Fruit fly (Drosophila melanogaster) whole organism, prepupa: Measurements from ENCODE around the gene CG5850.

ENCODE experiments used
- Blimp-1 ChIP-seq: fragments of 200-800 bp; sonication (Bioruptor generic); optimal IDR thresholded peaks from 3 replicates; lab custom pipeline; 2017; ENCODE audit warnings: missing biosample characterization, missing genetic modification characterization, mild to moderate bottlenecking, moderate library complexity, missing genetic modification reagents
- CG10669 ChIP-seq: fragments of 200-800 bp; sonication (Bioruptor generic); optimal IDR thresholded peaks from 3 replicates; lab custom pipeline; 2018; ENCODE audit warnings: missing biosample characterization, mild to moderate bottlenecking, missing genetic modification characterization, moderate library complexity
- CG11294 ChIP-seq: fragments of 200-800 bp; sonication (Bioruptor generic); IDR thresholded peaks from 2 replicates; pipeline ENCODE4 v1.3.6; 2022; ENCODE audit warnings: missing biosample characterization, missing genetic modification characterization
- CG11902 ChIP-seq: fragments of 200-800 bp; sonication (Bioruptor generic); optimal IDR thresholded peaks from 3 replicates; lab custom pipeline; 2016; ENCODE audit warnings: missing biosample characterization, missing genetic modification characterization
- CG15336 ChIP-seq: fragments of 200-800 bp; sonication (Bioruptor generic); IDR thresholded peaks from 2 replicates; pipeline ENCODE4 v1.3.6; 2022; ENCODE audit warnings: missing biosample characterization, missing genetic modification characterization
- CG16779 ChIP-seq: fragments of 200-800 bp; sonication (Bioruptor generic); optimal IDR thresholded peaks from 3 replicates; lab custom pipeline; 2017; ENCODE audit warnings: missing biosample characterization, mild to moderate bottlenecking, missing genetic modification characterization
- CG3032 ChIP-seq: fragments of 200-800 bp; optimal IDR thresholded peaks from 2 replicates; lab custom pipeline; 2019; ENCODE audit warnings: missing biosample characterization, mild to moderate bottlenecking, missing genetic modification characterization, moderate library complexity
- CG31627 ChIP-seq: fragments of 200-800 bp; sonication (Bioruptor generic); optimal IDR thresholded peaks from 3 replicates; lab custom pipeline; 2016; ENCODE audit warnings: missing biosample characterization, missing genetic modification characterization
- CG32006 ChIP-seq: fragments of 200-800 bp; sonication (Bioruptor generic); optimal IDR thresholded peaks from 3 replicates; lab custom pipeline; 2017; ENCODE audit warnings: missing biosample characterization, mild to moderate bottlenecking, missing genetic modification characterization
- CG4318 ChIP-seq: fragments of 200-800 bp; sonication (Bioruptor generic); optimal IDR thresholded peaks from 3 replicates; lab custom pipeline; 2017; ENCODE audit warnings: missing biosample characterization, mild to moderate bottlenecking, missing genetic modification characterization
- CG6163 ChIP-seq: fragments of 200-800 bp; sonication (Bioruptor generic); IDR thresholded peaks from 3 replicates; pipeline ENCODE4 v1.3.6; 2022; ENCODE audit warnings: missing biosample characterization, missing genetic modification characterization
- CG6276 ChIP-seq: fragments of 200-800 bp; sonication (Bioruptor generic); optimal IDR thresholded peaks from 2 replicates; lab custom pipeline; 2017; ENCODE audit warnings: missing biosample characterization, mild to moderate bottlenecking, missing genetic modification characterization
- CG6792 ChIP-seq: fragments of 200-800 bp; sonication (Bioruptor generic); optimal IDR thresholded peaks from 3 replicates; lab custom pipeline; 2016; ENCODE audit warnings: missing biosample characterization, missing genetic modification characterization
- CG6808 ChIP-seq: fragments of 200-800 bp; sonication (Bioruptor generic); optimal IDR thresholded peaks from 3 replicates; lab custom pipeline; 2017; ENCODE audit warnings: missing biosample characterization, missing genetic modification characterization, mild to moderate bottlenecking, moderate library complexity, missing genetic modification reagents
- CG6854 ChIP-seq: fragments of 200-800 bp; sonication (Bioruptor generic); optimal IDR thresholded peaks from 2 replicates; lab custom pipeline; 2017; ENCODE audit warnings: missing biosample characterization, mild to moderate bottlenecking, missing genetic modification characterization
- CG7368 ChIP-seq: fragments of 200-800 bp; sonication (Bioruptor generic); optimal IDR thresholded peaks from 3 replicates; lab custom pipeline; 2016; ENCODE audit warnings: missing biosample characterization, missing genetic modification characterization
- CG8119 ChIP-seq: fragments of 200-800 bp; sonication (Bioruptor generic); IDR thresholded peaks from 3 replicates; pipeline ENCODE4 v1.3.6; 2022; ENCODE audit warnings: missing biosample characterization, missing genetic modification characterization
- CG8319 ChIP-seq: fragments of 200-800 bp; sonication (Bioruptor generic); optimal IDR thresholded peaks from 3 replicates; lab custom pipeline; 2016; ENCODE audit warnings: missing biosample characterization, missing genetic modification characterization
- CG8632 ChIP-seq: fragments of 200-800 bp; sonication (Bioruptor generic); optimal IDR thresholded peaks from 3 replicates; lab custom pipeline; 2016; ENCODE audit warnings: missing biosample characterization, missing genetic modification characterization
- CG9139 ChIP-seq: fragments of 200-800 bp; sonication (Bioruptor generic); optimal IDR thresholded peaks from 3 replicates; lab custom pipeline; 2017; ENCODE audit warnings: missing biosample characterization, mild to moderate bottlenecking, missing genetic modification characterization
- Eip75B ChIP-seq: fragments of 200-800 bp; sonication (Bioruptor generic); optimal IDR thresholded peaks from 3 replicates; lab custom pipeline; 2016; ENCODE audit warnings: missing biosample characterization, missing genetic modification characterization
- Eip78C ChIP-seq: fragments of 200-800 bp; sonication (Bioruptor generic); peaks from one replicate; lab custom pipeline; 2016; ENCODE audit warnings: missing biosample characterization, missing genetic modification characterization
- Ets21C ChIP-seq: fragments of 200-800 bp; sonication (Bioruptor generic); optimal IDR thresholded peaks from 3 replicates; lab custom pipeline; 2016; ENCODE audit warnings: missing biosample characterization, missing genetic modification characterization
- Gug ChIP-seq: fragments of 200-800 bp; sonication (Bioruptor generic); IDR thresholded peaks from 2 replicates; pipeline ENCODE4 v1.3.6; 2022; ENCODE audit warnings: missing biosample characterization, missing genetic modification characterization
- Hr38 ChIP-seq: sonication (Bioruptor generic); optimal IDR thresholded peaks from 2 replicates; lab custom pipeline; 2016; ENCODE audit warnings: missing biosample characterization, missing genetic modification characterization
- Hr4 ChIP-seq: fragments of 200-800 bp; sonication (Bioruptor generic); optimal IDR thresholded peaks from 3 replicates; lab custom pipeline; 2016; ENCODE audit warnings: missing biosample characterization, missing genetic modification characterization
- Lpt ChIP-seq: fragments of 200-800 bp; sonication (Bioruptor generic); optimal IDR thresholded peaks from 3 replicates; lab custom pipeline; 2016; ENCODE audit warnings: missing biosample characterization, missing genetic modification characterization
- OdsH ChIP-seq: fragments of 200-800 bp; sonication (Bioruptor generic); optimal IDR thresholded peaks from 3 replicates; lab custom pipeline; 2016; ENCODE audit warnings: missing biosample characterization, missing genetic modification characterization
- Smox ChIP-seq: fragments of 200-800 bp; sonication (Bioruptor generic); optimal IDR thresholded peaks from 3 replicates; lab custom pipeline; 2016; ENCODE audit warnings: missing biosample characterization, missing genetic modification characterization
- Sox102F ChIP-seq: fragments of 200-800 bp; sonication (Bioruptor generic); optimal IDR thresholded peaks from 2 replicates; lab custom pipeline; 2016; ENCODE audit warnings: missing biosample characterization, mild to moderate bottlenecking, missing genetic modification characterization
- Sox14 ChIP-seq: fragments of 200-800 bp; sonication (Bioruptor generic); optimal IDR thresholded peaks from 3 replicates; lab custom pipeline; 2016; ENCODE audit warnings: missing biosample characterization, missing genetic modification characterization
- Sox15 ChIP-seq: fragments of 200-800 bp; sonication (Bioruptor generic); optimal IDR thresholded peaks from 3 replicates; lab custom pipeline; 2016; ENCODE audit warnings: missing biosample characterization, missing genetic modification characterization
- cyc ChIP-seq: fragments of 200-800 bp; sonication (Bioruptor generic); optimal IDR thresholded peaks from 3 replicates; lab custom pipeline; 2016; ENCODE audit warnings: missing biosample characterization, missing genetic modification characterization
- dac ChIP-seq: fragments of 200-800 bp; sonication (Bioruptor generic); optimal IDR thresholded peaks from 2 replicates; lab custom pipeline; 2017; ENCODE audit warnings: missing biosample characterization, mild to moderate bottlenecking, missing genetic modification characterization
- dsx ChIP-seq: fragments of 200-800 bp; optimal IDR thresholded peaks from 3 replicates; lab custom pipeline; 2019; ENCODE audit warnings: missing biosample characterization, mild to moderate bottlenecking, missing genetic modification characterization, moderate library complexity; ENCODE audit not compliant: poor library complexity, severe bottlenecking
- eg ChIP-seq: fragments of 200-800 bp; sonication (Bioruptor generic); IDR thresholded peaks from 3 replicates; pipeline ENCODE4 v1.3.6; 2022; ENCODE audit warnings: missing biosample characterization, missing genetic modification characterization
- fd59A ChIP-seq: fragments of 200-800 bp; sonication (Bioruptor generic); optimal IDR thresholded peaks from 2 replicates; lab custom pipeline; 2017; ENCODE audit warnings: missing biosample characterization, mild to moderate bottlenecking, missing genetic modification characterization, missing genetic modification reagents
- fd85E ChIP-seq: fragments of 200-800 bp; sonication (Bioruptor generic); optimal IDR thresholded peaks from 3 replicates; lab custom pipeline; 2016; ENCODE audit warnings: missing biosample characterization, missing genetic modification characterization
- lz ChIP-seq: fragments of 200-800 bp; sonication (Bioruptor generic); optimal IDR thresholded peaks from 3 replicates; lab custom pipeline; 2016; ENCODE audit warnings: missing biosample characterization, missing genetic modification characterization
- pdm3 ChIP-seq: fragments of 200-800 bp; sonication (Bioruptor generic); optimal IDR thresholded peaks from 3 replicates; lab custom pipeline; 2016; ENCODE audit warnings: missing biosample characterization, missing genetic modification characterization
- spab ChIP-seq: fragments of 200-800 bp; sonication (Bioruptor generic); optimal IDR thresholded peaks from 2 replicates; lab custom pipeline; 2017; ENCODE audit warnings: missing biosample characterization, mild to moderate bottlenecking, missing genetic modification characterization, missing genetic modification reagents
- ss ChIP-seq, 2 experiments: fragments of 200-800 bp; sonication (Bioruptor generic); optimal IDR thresholded peaks; 2 replicates in 1 of 2; 3 replicates in 1 of 2; lab custom pipeline; 2017 to 2018; ENCODE audit warnings: mild to moderate bottlenecking in 2 of 2, missing biosample characterization in 2 of 2, missing genetic modification characterization in 2 of 2, moderate library complexity in 1 of 2
- svp ChIP-seq: fragments of 200-800 bp; sonication (Bioruptor generic); peaks from one replicate; lab custom pipeline; 2016; ENCODE audit warnings: missing biosample characterization, missing genetic modification characterization
- topi ChIP-seq: fragments of 200-800 bp; sonication (Bioruptor generic); optimal IDR thresholded peaks from 3 replicates; lab custom pipeline; 2016; ENCODE audit warnings: missing biosample characterization, missing genetic modification characterization
- vri ChIP-seq: fragments of 200-800 bp; sonication (Bioruptor generic); optimal IDR thresholded peaks from 3 replicates; lab custom pipeline; 2016; ENCODE audit warnings: missing biosample characterization, mild to moderate bottlenecking, missing genetic modification characterization

The CG5850 gene

dm6 chr2L:9956993-9957652 lies 6.6 kb downstream of the CG5850 start, which contains the start of the genes CG4658 and CG5846 (continued):
- TF ChIP-seq CG8319 (GFP tag; lab: Kevin White, UChicago) (peak; percentile 79), Sox14 (GFP tag; lab: Kevin White, UChicago) (peak; percentile 93), CG8632 (GFP tag; lab: Kevin White, UChicago) (peak; percentile 96), Gug (GFP tag; lab: Robert Waterston, UW) (peak; percentile 93), CG6854 (GFP tag; lab: Kevin White, UChicago) (peak; percentile 40), eg (GFP tag; lab: Robert Waterston, UW) (peak; percentile 96), Ets21C (GFP tag; lab: Kevin White, UChicago) (peak; percentile 86), CG11902 (peak; percentile 84), CG6276 (GFP tag; lab: Kevin White, UChicago) (no peak)

- TF ChIP-seq Eip78C (GFP tag; lab: Kevin White, UChicago) (no peak), CG6808 (GFP tag; lab: Kevin White, UChicago) (no peak), Lpt (GFP tag; lab: Kevin White, UChicago) (no peak), ss (GFP tag; optimal IDR thresholded peaks at IDR 0.05; lab: Kevin White, UChicago) (no peak)
Observed at dm6 chr2L:9954696-9955095, 9.1 kb downstream of the CG5850 start.

- TF ChIP-seq Sox102F: peak; percentile 85
- TF ChIP-seq Lpt (GFP tag; lab: Kevin White, UChicago): peak; percentile 82
- TF ChIP-seq cyc: peak; percentile 86
- peak; percentile 89 for TF ChIP-seq OdsH (GFP tag; lab: Kevin White, UChicago)
- peak; percentile 65 for TF ChIP-seq dac (GFP tag; lab: Kevin White, UChicago)
- peak; percentile 59 for TF ChIP-seq Sox15 (GFP tag; lab: Kevin White, UChicago)
- TF ChIP-seq CG4318 (GFP tag; lab: Kevin White, UChicago): no peak
- peak; percentile 79 for TF ChIP-seq Blimp-1 (GFP tag; lab: Kevin White, UChicago)
- peak; percentile 79 for TF ChIP-seq CG6854 (GFP tag; lab: Kevin White, UChicago)
- TF ChIP-seq CG9139 (GFP tag; lab: Kevin White, UChicago): peak; percentile 84
- peak; percentile 67 for TF ChIP-seq fd85E
- TF ChIP-seq ss (GFP tag; optimal IDR thresholded peaks at IDR 0.05; lab: Kevin White, UChicago): peak; percentile 86 to 89
- peak; percentile 86 for TF ChIP-seq CG6792 (GFP tag; lab: Kevin White, UChicago)
- TF ChIP-seq CG32006 (GFP tag; lab: Kevin White, UChicago): peak; percentile 90
- peak; percentile 94 for TF ChIP-seq eg (GFP tag; lab: Robert Waterston, UW)
- peak; percentile 92 for TF ChIP-seq svp (GFP tag; lab: Kevin White, UChicago)
- peak; percentile 96 for TF ChIP-seq CG3032 (tag; lab: Kevin White, UChicago)
- peak; percentile 94 for TF ChIP-seq CG8119
- TF ChIP-seq CG6276 (GFP tag; lab: Kevin White, UChicago): peak; percentile 88
- TF ChIP-seq Eip75B (GFP tag; lab: Kevin White, UChicago): peak; percentile 78
- peak; percentile 64 for TF ChIP-seq Ets21C (GFP tag; lab: Kevin White, UChicago)
- peak; percentile 80 for TF ChIP-seq CG16779 (tag; lab: Kevin White, UChicago)
- TF ChIP-seq CG31627 (GFP tag; lab: Kevin White, UChicago): peak; percentile 65
- peak; percentile 81 for TF ChIP-seq Hr4 (GFP tag; lab: Kevin White, UChicago)
- peak; percentile 83 for TF ChIP-seq pdm3
- TF ChIP-seq CG6808 (GFP tag; lab: Kevin White, UChicago): peak; percentile 87
- peak; percentile 74 for TF ChIP-seq Sox14 (GFP tag; lab: Kevin White, UChicago)
- no peak for TF ChIP-seq Hr38 (GFP tag; lab: Kevin White, UChicago)
- peak; percentile 86 for TF ChIP-seq CG8319 (GFP tag; lab: Kevin White, UChicago)
- TF ChIP-seq spab: peak; percentile 85
- peak; percentile 87 for TF ChIP-seq vri (GFP tag; lab: Kevin White, UChicago)
- TF ChIP-seq CG10669 (GFP tag; lab: Kevin White, UChicago): peak; percentile 90
- peak; percentile 96 for TF ChIP-seq dsx
- TF ChIP-seq CG7368 (GFP tag; lab: Kevin White, UChicago): peak; percentile 88
- TF ChIP-seq topi (GFP tag; lab: Kevin White, UChicago): peak; percentile 85
- peak; percentile 82 for TF ChIP-seq CG11294 (GFP tag; lab: Robert Waterston, UW)
- peak; percentile 59 for TF ChIP-seq fd59A (GFP tag; lab: Kevin White, UChicago)
- peak; percentile 86 for TF ChIP-seq Smox (GFP tag; lab: Kevin White, UChicago)
- peak; percentile 94 for TF ChIP-seq CG15336 (GFP tag; lab: Robert Waterston, UW)
- peak; percentile 74 for TF ChIP-seq lz (GFP tag; lab: Kevin White, UChicago)
- peak; percentile 90 for TF ChIP-seq CG6163
- TF ChIP-seq Eip78C (GFP tag; lab: Kevin White, UChicago): peak; percentile 96
Observed at dm6 chr2L:9954119-9954518, 9.6 kb downstream of the CG5850 start, which contains the start of the genes CG13126 and CG4709. Gene CG13126, minus strand, starts transcription at chr2L:9954181. Gene CG4709, plus strand, starts transcription at chr2L:9954325.
